Fruit fly (Drosophila melanogaster): Measurements from ENCODE around the gene bdwf.
A peak's percentile ranks its signal among the peaks of the same experiment; 100 is the strongest.

The bdwf gene

DNA sequence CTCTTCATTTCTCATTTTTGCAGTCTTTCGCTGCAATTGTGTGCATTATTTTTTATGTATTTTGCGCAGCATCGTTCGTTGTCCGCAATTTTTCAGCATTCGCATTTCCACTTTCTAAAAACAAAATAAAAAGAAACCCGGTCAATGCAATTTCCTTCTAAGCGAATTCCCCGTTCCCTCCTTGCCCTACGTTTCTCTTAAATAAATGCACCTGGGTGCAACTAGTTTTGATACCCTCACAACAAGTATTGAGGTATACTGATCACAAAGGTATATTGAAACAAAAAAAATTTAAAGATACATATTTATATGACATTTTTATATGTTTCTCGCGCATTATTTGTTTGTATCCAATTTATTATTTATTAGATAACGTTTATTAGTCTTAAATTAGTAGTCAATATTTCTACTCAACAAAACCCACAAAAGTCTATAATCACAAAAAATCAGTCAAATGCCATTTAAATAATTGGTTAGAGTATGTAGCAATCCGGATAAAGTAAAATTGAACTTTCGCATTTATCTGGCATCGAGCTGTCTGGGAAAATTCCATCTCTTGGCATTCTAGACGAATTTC is 38.5 kb upstream of the bdwf start (continued):
- no peak for TF ChIP-seq sc (optimal IDR thresholded peaks at IDR 0.05)
- TF ChIP-seq sc (GFP tag; optimal IDR thresholded peaks at IDR 0.05): peak; percentile 6
- TF ChIP-seq Trl (optimal IDR thresholded peaks at IDR 0.05): no peak
- no peak for TF ChIP-seq Trl (GFP tag; optimal IDR thresholded peaks at IDR 0.05)
- no peak for TF ChIP-seq hth (optimal IDR thresholded peaks at IDR 0.05)
- peak; percentile 54 for TF ChIP-seq CG11504 (tag; optimal IDR thresholded peaks at IDR 0.05)
- TF ChIP-seq CG3995 (GFP tag; optimal IDR thresholded peaks at IDR 0.05): no peak
- no peak for TF ChIP-seq Hmr (GFP tag; optimal IDR thresholded peaks at IDR 0.05)
- peak; percentile 3 for TF ChIP-seq CG30403 (GFP tag; optimal IDR thresholded peaks at IDR 0.05)
- peak; percentile 28 for TF ChIP-seq CG7839 (tag; optimal IDR thresholded peaks at IDR 0.05)
- TF ChIP-seq nerfin-1 (tag; optimal IDR thresholded peaks at IDR 0.05): peak; percentile 4
- TF ChIP-seq CG18476 (GFP tag; optimal IDR thresholded peaks at IDR 0.05): no peak
- TF ChIP-seq CG15479 (GFP tag; optimal IDR thresholded peaks at IDR 0.05): peak; percentile 79
- peak; percentile 52 for TF ChIP-seq CG18262 (tag; optimal IDR thresholded peaks at IDR 0.05)
- no peak for TF ChIP-seq CG14014 (GFP tag; IDR thresholded peaks at IDR 0.05)
- no peak for TF ChIP-seq CG10209 (GFP tag; optimal IDR thresholded peaks at IDR 0.05)
- TF ChIP-seq lola (GFP tag; optimal IDR thresholded peaks at IDR 0.05): peak in 1 of 3 experiments; percentile 35
- peak; percentile 12 for TF ChIP-seq PHDP (tag; optimal IDR thresholded peaks at IDR 0.05)
- no peak for TF ChIP-seq sd (tag; optimal IDR thresholded peaks at IDR 0.05)
- no peak for TF ChIP-seq fru (optimal IDR thresholded peaks at IDR 0.05)

dm6 chr3R:17080666-17081358 is 37.9 kb upstream of the bdwf start:
- peak; percentile 72 for TF ChIP-seq luna (GFP tag; optimal IDR thresholded peaks at IDR 0.05)
- TF ChIP-seq ssp (GFP tag; IDR thresholded peaks at IDR 0.05): peak; percentile 85
- peak; percentile 94 for TF ChIP-seq oc (tag; optimal IDR thresholded peaks at IDR 0.05)
- peak; percentile 88 for TF ChIP-seq CG10147 (GFP tag; optimal IDR thresholded peaks at IDR 0.05)
- TF ChIP-seq CG6683 (GFP tag; optimal IDR thresholded peaks at IDR 0.05): peak; percentile 93
- TF ChIP-seq Adf1 (GFP tag; IDR thresholded peaks at IDR 0.05): peak; percentile 60
- peak in 1 of 3 experiments; percentile 86 for TF ChIP-seq Stat92E (GFP tag; optimal IDR thresholded peaks at IDR 0.05)
- peak; percentile 87 for TF ChIP-seq CG9609 (GFP tag; optimal IDR thresholded peaks at IDR 0.05)
- peak; percentile 39 for TF ChIP-seq Elba2 (GFP tag; optimal IDR thresholded peaks at IDR 0.05)
- TF ChIP-seq MTF-1 (GFP tag; optimal IDR thresholded peaks at IDR 0.05; ENCODE audit: borderline replicate concordance): peak; percentile 71
- TF ChIP-seq TFAM (GFP tag; optimal IDR thresholded peaks at IDR 0.05): peak; percentile 78
- peak; percentile 94 for TF ChIP-seq tin (GFP tag; optimal IDR thresholded peaks at IDR 0.05)
- peak; percentile 73 for TF ChIP-seq CG1647 (GFP tag; optimal IDR thresholded peaks at IDR 0.05)
- peak; percentile 88 for TF ChIP-seq CG11093 (GFP tag; IDR thresholded peaks at IDR 0.05)
- TF ChIP-seq CG5953 (GFP tag; IDR thresholded peaks at IDR 0.05): peak; percentile 92
- peak; percentile 97 for TF ChIP-seq CG7839 (tag; optimal IDR thresholded peaks at IDR 0.05)
- no peak for TF ChIP-seq Doc3 (GFP tag; IDR thresholded peaks at IDR 0.05; ENCODE audit: partially characterized antibody)
- peak; percentile 96 for TF ChIP-seq Ets65A (GFP tag)
- peak; percentile 96 for TF ChIP-seq CG14710 (tag; optimal IDR thresholded peaks at IDR 0.05)
- TF ChIP-seq CG4854 (GFP tag; optimal IDR thresholded peaks at IDR 0.05): peak; percentile 87
- peak; percentile 97 for TF ChIP-seq Fer1 (GFP tag; optimal IDR thresholded peaks at IDR 0.05)
- TF ChIP-seq tio (GFP tag; optimal IDR thresholded peaks at IDR 0.05): peak; percentile 97
- TF ChIP-seq ase (GFP tag; IDR thresholded peaks at IDR 0.05): peak; percentile 91
- TF ChIP-seq dmrt99B (tag; optimal IDR thresholded peaks at IDR 0.05): peak; percentile 97
- peak; percentile 79 for TF ChIP-seq CG7987 (GFP tag; optimal IDR thresholded peaks at IDR 0.05)
- TF ChIP-seq sug (tag; optimal IDR thresholded peaks at IDR 0.05): peak; percentile 86
- TF ChIP-seq CG2712 (tag; optimal IDR thresholded peaks at IDR 0.05): peak; percentile 97
- TF ChIP-seq zfh2 (GFP tag; optimal IDR thresholded peaks at IDR 0.05): peak; percentile 86
- TF ChIP-seq CG31224 (GFP tag; IDR thresholded peaks at IDR 0.05): peak; percentile 83
- peak; percentile 94 for TF ChIP-seq Awh (GFP tag; IDR thresholded peaks at IDR 0.05)
